Fruit fly (Drosophila melanogaster): Measurements from ENCODE around the gene CG4860.

DNA sequence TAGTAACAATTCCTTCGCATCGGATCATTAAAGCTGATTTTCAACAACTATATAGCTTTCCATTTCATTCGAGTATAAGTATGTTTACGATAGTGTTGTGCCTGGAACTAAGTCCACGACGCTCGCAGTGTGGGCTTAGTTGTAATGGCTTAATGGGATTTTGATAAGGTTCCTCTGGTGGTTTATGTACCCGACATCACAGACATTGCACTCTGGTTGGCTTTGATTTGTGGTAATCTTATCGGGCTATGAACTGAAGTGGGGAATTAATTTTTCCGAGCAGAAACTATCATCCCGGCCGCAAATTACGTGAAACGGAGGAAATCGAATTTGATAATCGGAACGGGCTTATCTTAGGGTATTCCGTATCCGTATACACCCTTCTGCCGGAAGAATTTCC lies 9.7 kb downstream of the CG4860 start:
- TF ChIP-seq h (optimal IDR thresholded peaks at IDR 0.05) (no peak), Myc (optimal IDR thresholded peaks at IDR 0.05) (no peak)
